Fruit fly (Drosophila melanogaster): ENCODE measurements around the gene lft.

The lft gene

dm6 chr2L:10387869-10388726 is 23.8 kb downstream of the lft start, which contains the start of gene da (continued):
- TF ChIP-seq fu2 (GFP tag; optimal IDR thresholded peaks at IDR 0.05) (peak; percentile 32), dm (GFP tag; optimal IDR thresholded peaks at IDR 0.05) (peak; percentile 76), HLH54F (GFP tag; optimal IDR thresholded peaks at IDR 0.05) (peak; percentile 65), CG31224 (GFP tag; IDR thresholded peaks at IDR 0.05) (peak; percentile 40; the same call in 1 of the 2 replicates), CG7928 (GFP tag; optimal IDR thresholded peaks at IDR 0.05) (no peak), peb (GFP tag; IDR thresholded peaks at IDR 0.05) (peak; percentile 31; the same call in 1 of the 2 replicates), fru (optimal IDR thresholded peaks at IDR 0.05) (no peak), Optix (GFP tag; IDR thresholded peaks at IDR 0.05) (no peak), CG9797 (GFP tag; optimal IDR thresholded peaks at IDR 0.05) (peak; percentile 58), hth (optimal IDR thresholded peaks at IDR 0.05) (no peak), Atf-2 (GFP tag; optimal IDR thresholded peaks at IDR 0.05) (no peak), chm (GFP tag; IDR thresholded peaks at IDR 0.05) (peak; percentile 55), CG15601 (tag; optimal IDR thresholded peaks at IDR 0.05) (peak; percentile 48), Drgx (GFP tag; IDR thresholded peaks at IDR 0.05) (peak; percentile 37; the same call in 1 of the 2 replicates), zen (tag; optimal IDR thresholded peaks at IDR 0.05) (peak; percentile 57), CG11456 (GFP tag; IDR thresholded peaks at IDR 0.05) (no peak; the same call in 2 of the 3 replicates), ranshi (GFP tag; IDR thresholded peaks at IDR 0.05) (0 out of 2 replicates have a peak, but pooled peaks have one; percentile 17), sna (GFP tag; IDR thresholded peaks at IDR 0.05; ENCODE audit: partially characterized antibody) (no peak), CG6765 (GFP tag; optimal IDR thresholded peaks at IDR 0.05) (peak; percentile 25), Rx (GFP tag; IDR thresholded peaks at IDR 0.05) (no peak; the same call in 1 of the 2 replicates), mirr (GFP tag; optimal IDR thresholded peaks at IDR 0.05) (no peak), nerfin-2 (GFP tag; IDR thresholded peaks at IDR 0.05; ENCODE audit: partially characterized antibody) (peak; percentile 65), CG10274 (GFP tag; optimal IDR thresholded peaks at IDR 0.05) (no peak), bab2 (GFP tag; optimal IDR thresholded peaks at IDR 0.05) (no peak), CG1233 (GFP tag; optimal IDR thresholded peaks at IDR 0.05) (no peak), cas (GFP tag; IDR thresholded peaks at IDR 0.05) (no peak), sr (GFP tag; IDR thresholded peaks at IDR 0.05) (no peak), cato (GFP tag; optimal IDR thresholded peaks at IDR 0.05; ENCODE audit: borderline replicate concordance) (no peak), HLHmδ (GFP tag; optimal IDR thresholded peaks at IDR 0.05) (no peak), hkb (optimal IDR thresholded peaks at IDR 0.05) (no peak), hkb (GFP tag; IDR thresholded peaks at IDR 0.05) (peak; percentile 54), CG16863 (GFP tag; optimal IDR thresholded peaks at IDR 0.05) (peak; percentile 57), wek (GFP tag; optimal IDR thresholded peaks at IDR 0.05) (peak; percentile 15), CG16813 (GFP tag; IDR thresholded peaks at IDR 0.05; ENCODE audit: partially characterized antibody) (peak; percentile 64), Gsc (GFP tag; IDR thresholded peaks at IDR 0.05) (no peak), Oaz (GFP tag; IDR thresholded peaks at IDR 0.05) (no peak), Stat92E (GFP tag; optimal IDR thresholded peaks at IDR 0.05) (no peak), pros (GFP tag; optimal IDR thresholded peaks at IDR 0.05) (no peak), slp2 (GFP tag; optimal IDR thresholded peaks at IDR 0.05) (peak; percentile 36), CG15696 (tag; optimal IDR thresholded peaks at IDR 0.05) (peak; percentile 28), CG18619 (GFP tag; optimal IDR thresholded peaks at IDR 0.05) (peak; percentile 61), h (optimal IDR thresholded peaks at IDR 0.05) (no peak), Aef1 (GFP tag; IDR thresholded peaks at IDR 0.05) (peak; percentile 52; the same call in 2 of the 3 replicates), Hmr (GFP tag; optimal IDR thresholded peaks at IDR 0.05) (peak; percentile 63), danr (GFP tag; IDR thresholded peaks at IDR 0.05) (no peak), ERR (GFP tag; optimal IDR thresholded peaks at IDR 0.05) (no peak), sim (GFP tag; IDR thresholded peaks at IDR 0.05) (no peak), CG9437 (GFP tag; optimal IDR thresholded peaks at IDR 0.05) (peak; percentile 43), CG13296 (GFP tag; optimal IDR thresholded peaks at IDR 0.05) (peak; percentile 16), br (optimal IDR thresholded peaks at IDR 0.05) (no peak), kay (GFP tag; optimal IDR thresholded peaks at IDR 0.05) (peak; percentile 95)

All from whole organism, embryonic.